Fruit fly (Drosophila melanogaster) Kc167 (cell line): ENCODE data around the gene CG43137.

Source experiments
- Myc ChIP-seq: fragments of >200 bp; optimal IDR thresholded peaks from 2 replicates; lab custom pipeline; 2017; ENCODE audit warnings: missing external identifiers
- Sin3A ChIP-seq: fragments of >200 bp; optimal IDR thresholded peaks from 2 replicates; lab custom pipeline; 2018; ENCODE audit warnings: missing external identifiers
- h ChIP-seq: fragments of >200 bp; optimal IDR thresholded peaks from 3 replicates; lab custom pipeline; 2018; ENCODE audit warnings: missing external identifiers
- psq ChIP-seq: fragments of >200 bp; optimal IDR thresholded peaks from 2 replicates; lab custom pipeline; 2017; ENCODE audit warnings: missing external identifiers
- ttk ChIP-seq: sonication (Bioruptor generic); optimal IDR thresholded peaks from 2 replicates; lab custom pipeline; 2017; ENCODE audit warnings: missing external identifiers

DNA sequence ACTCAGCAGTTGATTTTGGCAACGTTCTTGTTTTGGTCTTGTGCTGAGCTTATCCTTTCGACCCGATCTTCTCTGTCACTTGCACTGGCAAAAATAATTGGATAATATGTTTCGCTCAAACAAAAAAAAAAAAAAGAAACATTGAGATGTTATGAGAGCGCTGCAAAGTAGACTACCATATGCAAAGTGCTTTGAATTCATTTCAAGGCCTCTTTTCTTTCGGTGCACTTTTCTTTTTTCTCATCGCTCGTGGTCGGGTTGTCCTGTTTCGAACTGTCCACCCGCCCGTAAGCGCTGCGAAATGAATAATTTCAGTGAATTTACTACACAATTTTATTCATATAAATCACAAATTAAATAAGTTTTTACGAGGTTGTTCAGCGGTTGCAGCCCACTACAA is 45.0 kb downstream of the CG43137 start:
- no peak for TF ChIP-seq psq
- TF ChIP-seq Sin3A (lab: Kevin White, UChicago) = no peak
- TF ChIP-seq h (lab: Kevin White, UChicago) = no peak
- no peak for TF ChIP-seq Myc (lab: Kevin White, UChicago)
- no peak for TF ChIP-seq ttk (lab: Kevin White, UChicago)
